Fruit fly (Drosophila melanogaster): Measurements from ENCODE around the gene CG34426.

The CG34426 gene

DNA sequence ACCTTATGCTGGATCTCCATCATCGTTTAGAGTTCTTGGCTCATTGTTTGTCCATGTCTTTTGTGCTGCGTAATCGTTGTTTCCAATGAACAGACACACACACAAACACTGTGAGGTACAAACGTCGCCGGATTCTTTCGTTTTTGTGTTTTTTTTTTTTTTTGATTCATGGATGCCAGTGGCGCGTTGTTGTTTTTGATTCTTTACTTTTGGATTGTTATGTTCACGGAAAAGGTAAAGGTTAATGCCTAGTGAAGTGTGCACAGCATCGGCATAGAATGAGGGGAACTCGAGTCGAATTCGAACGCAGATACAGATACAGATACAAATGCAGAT is 31.2 kb downstream of the CG34426 start (continued):
- TF ChIP-seq NC2α (GFP tag; optimal IDR thresholded peaks at IDR 0.05) (no peak), CG9797 (GFP tag; optimal IDR thresholded peaks at IDR 0.05) (no peak), grn (GFP tag; optimal IDR thresholded peaks at IDR 0.05) (peak; percentile 28), shn (GFP tag; optimal IDR thresholded peaks at IDR 0.05) (no peak), sqz (GFP tag; optimal IDR thresholded peaks at IDR 0.05) (peak; percentile 81), CG17829 (tag; optimal IDR thresholded peaks at IDR 0.05) (no peak), Poxn (GFP tag; IDR thresholded peaks at IDR 0.05) (no peak), E2f1 (GFP tag; IDR thresholded peaks at IDR 0.05) (no peak), slbo (GFP tag; IDR thresholded peaks at IDR 0.05) (no peak), Stat92E (GFP tag; optimal IDR thresholded peaks at IDR 0.05) (peak in 1 of 3 experiments; percentile 34), org-1 (GFP tag; optimal IDR thresholded peaks at IDR 0.05) (no peak), CG7963 (GFP tag; IDR thresholded peaks at IDR 0.05; ENCODE audit: partially characterized antibody) (no peak), az2 (GFP tag; optimal IDR thresholded peaks at IDR 0.05) (no peak), CG18599 (GFP tag; optimal IDR thresholded peaks at IDR 0.05) (no peak), Ets65A (GFP tag) (no peak), Hsf (GFP tag; optimal IDR thresholded peaks at IDR 0.05) (no peak), CG3726 (GFP tag; IDR thresholded peaks at IDR 0.05) (no peak), Atf6 (GFP tag; IDR thresholded peaks at IDR 0.05) (no peak), sens (GFP tag) (peak; percentile 1), tx (GFP tag; optimal IDR thresholded peaks at IDR 0.05) (no peak), CG4820 (GFP tag; optimal IDR thresholded peaks at IDR 0.05) (no peak), z (GFP tag; IDR thresholded peaks at IDR 0.05) (no peak), ap (GFP tag; IDR thresholded peaks at IDR 0.05) (no peak), da (GFP tag; optimal IDR thresholded peaks at IDR 0.05) (no peak), en (GFP tag; optimal IDR thresholded peaks at IDR 0.05) (no peak), CG17912 (GFP tag; optimal IDR thresholded peaks at IDR 0.05) (no peak), CG2199 (GFP tag; IDR thresholded peaks at IDR 0.05) (peak; percentile 44; the same call in 1 of the 3 replicates), CG16779 (GFP tag; IDR thresholded peaks at IDR 0.05) (no peak), dimm (GFP tag; IDR thresholded peaks at IDR 0.05) (no peak), lov (optimal IDR thresholded peaks at IDR 0.05) (no peak), lov (GFP tag; IDR thresholded peaks at IDR 0.05) (no peak), CG6813 (GFP tag; optimal IDR thresholded peaks at IDR 0.05) (no peak)

DNA sequence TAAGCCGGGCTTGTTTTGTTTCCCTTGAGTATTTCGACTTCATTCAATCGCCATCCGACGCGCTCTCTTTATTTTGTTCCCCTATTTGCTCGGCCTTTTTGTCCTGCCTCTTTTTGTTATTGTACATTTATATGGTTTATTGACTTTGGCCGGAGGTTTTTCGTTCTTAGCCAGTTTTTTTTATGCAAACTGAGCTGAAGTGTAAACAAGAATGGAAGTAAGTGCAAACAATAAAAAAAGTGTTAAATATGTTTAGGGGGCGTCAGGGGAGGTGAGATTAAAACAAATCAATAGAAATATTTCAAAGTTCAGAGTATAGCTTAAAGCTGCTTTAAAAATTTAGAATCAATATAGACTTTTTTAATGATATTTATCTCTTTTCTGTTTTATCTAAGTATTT is 32.2 kb downstream of the CG34426 start:
- TF ChIP-seq CG14667 (GFP tag; IDR thresholded peaks at IDR 0.05) (no peak), MTF-1 (GFP tag; optimal IDR thresholded peaks at IDR 0.05; ENCODE audit: borderline replicate concordance) (peak; percentile 30), CG11695 (GFP tag; IDR thresholded peaks at IDR 0.05) (no peak), sens (GFP tag) (peak; percentile 37), Drgx (GFP tag; IDR thresholded peaks at IDR 0.05) (no peak), CG2202 (tag; optimal IDR thresholded peaks at IDR 0.05) (no peak), NK7.1 (GFP tag; optimal IDR thresholded peaks at IDR 0.05) (peak; percentile 8), CG7556 (GFP tag; optimal IDR thresholded peaks at IDR 0.05) (peak; percentile 3), fd102C (GFP tag; optimal IDR thresholded peaks at IDR 0.05) (peak; percentile 71), fu2 (GFP tag; optimal IDR thresholded peaks at IDR 0.05) (no peak), CG9727 (GFP tag; optimal IDR thresholded peaks at IDR 0.05) (peak; percentile 59), oc (tag; optimal IDR thresholded peaks at IDR 0.05) (peak; percentile 40), Med (GFP tag) (peak; percentile 49), HLH3B (GFP tag; IDR thresholded peaks at IDR 0.05) (0 out of 2 replicates have a peak, but pooled peaks have one; percentile 6), CG15696 (tag; optimal IDR thresholded peaks at IDR 0.05) (peak; percentile 49), otp (GFP tag; IDR thresholded peaks at IDR 0.05) (0 out of 3 replicates have a peak, but pooled peaks have one; percentile 6), CG17361 (GFP tag; IDR thresholded peaks at IDR 0.05) (0 out of 3 replicates have a peak, but pooled peaks have one; percentile 10), gem (tag; optimal IDR thresholded peaks at IDR 0.05) (peak; percentile 10)

Measured in whole organism, embryonic.